Worm (Caenorhabditis elegans): Measurements from ENCODE around the gene eral-1.

ce11 chrII:9604063-9604462 lies 14.5 kb upstream of the eral-1 start:
- TF ChIP-seq somi-1 (GFP tag; optimal IDR thresholded peaks at IDR 0.05): no peak
- TF ChIP-seq chd-7 (tag; optimal IDR thresholded peaks at IDR 0.05): no peak
- TF ChIP-seq bed-2 (GFP tag; IDR thresholded peaks at IDR 0.05): no peak
- TF ChIP-seq lin-54 (GFP tag; optimal IDR thresholded peaks at IDR 0.05): no peak
- TF ChIP-seq T26A5.8 (tag; optimal IDR thresholded peaks at IDR 0.05): no peak
- TF ChIP-seq efl-1 (GFP tag; optimal IDR thresholded peaks at IDR 0.05): no peak
- no peak for TF ChIP-seq F55B11.4 (tag; optimal IDR thresholded peaks at IDR 0.05; ENCODE audit: borderline replicate concordance, insufficient read depth)

Measured in whole organism, young adult.